Worm (Caenorhabditis elegans) whole organism, L4 larva: ENCODE measurements around the gene C18D11.7.

Experiments used
- D1046.2 ChIP-seq: fragments of 200-800 bp; sonication (Bioruptor generic); IDR thresholded peaks from 2 replicates; pipeline ENCODE4 v1.3.6; 2022; ENCODE audit warnings: missing genetic modification characterization, missing compliant biosample characterization
- F44E2.7 ChIP-seq: fragments of 200-800 bp; sonication (Bioruptor generic); IDR thresholded peaks from 2 replicates; pipeline ENCODE4 v2.1.2; 2022; ENCODE audit warnings: missing genetic modification characterization, missing compliant biosample characterization
- F49E8.2 ChIP-seq: sonication (generic microtip); optimal IDR thresholded peaks from 2 replicates; lab custom pipeline; 2016; ENCODE audit warnings: missing compliant biosample characterization, mild to moderate bottlenecking, missing genetic modification characterization, borderline replicate concordance
- ZK546.5 ChIP-seq, 2 experiments: sonication (generic microtip); optimal IDR thresholded peaks; 2 replicates each; lab custom pipeline; 2017; ENCODE audit warnings: missing biosample characterization in 2 of 2, missing genetic modification characterization in 2 of 2
- aly-2 ChIP-seq: sonication (generic microtip); optimal IDR thresholded peaks from 2 replicates; lab custom pipeline; 2018; ENCODE audit warnings: missing biosample characterization, missing genetic modification characterization
- daf-12 ChIP-seq: fragments of 150-350 bp; optimal IDR thresholded peaks from 2 replicates; lab custom pipeline; 2014; ENCODE audit warnings: missing biosample characterization, missing genetic modification reagents, missing genetic modification characterization
- dpl-1 ChIP-seq: fragments of 150-350 bp; optimal IDR thresholded peaks from 2 replicates; lab custom pipeline; 2014; ENCODE audit warnings: missing biosample characterization, missing genetic modification reagents, missing genetic modification characterization
- fos-1 ChIP-seq: fragments of 150-350 bp; optimal IDR thresholded peaks from 2 replicates; lab custom pipeline; 2014; ENCODE audit warnings: missing biosample characterization, missing genetic modification characterization
- lir-3 ChIP-seq: sonication (generic microtip); optimal IDR thresholded peaks from 2 replicates; lab custom pipeline; 2016; ENCODE audit warnings: mild to moderate bottlenecking, missing genetic modification characterization, missing compliant biosample characterization
- lsy-2 ChIP-seq, 2 experiments: fragments of 150-350 bp in 1 of 2; sonication (generic microtip) in 1 of 2; optimal IDR thresholded peaks; 2 replicates each; lab custom pipeline; 2014 to 2017; ENCODE audit warnings: missing biosample characterization in 2 of 2, missing genetic modification characterization in 2 of 2
- nhr-237 ChIP-seq: sonication (generic microtip); optimal IDR thresholded peaks from 2 replicates; lab custom pipeline; 2017; ENCODE audit warnings: missing biosample characterization, missing genetic modification characterization
- nhr-25 ChIP-seq: sonication (generic microtip); optimal IDR thresholded peaks from 2 replicates; lab custom pipeline; 2017; ENCODE audit warnings: missing genetic modification characterization, mild to moderate bottlenecking, missing compliant biosample characterization, antibody characterized with exemption, moderate library complexity, borderline replicate concordance; ENCODE audit not compliant: insufficient read depth
- nhr-77 ChIP-seq: fragments of 150-350 bp; optimal IDR thresholded peaks from 2 replicates; lab custom pipeline; 2014; ENCODE audit warnings: missing biosample characterization, missing genetic modification characterization
- unc-62 ChIP-seq, 3 experiments: fragments of 150-350 bp in 1 of 3; sonication (generic microtip); optimal IDR thresholded peaks in 2 of 3; peaks in 1 of 3; 1 replicate in 1 of 3; 2 replicates in 2 of 3; lab custom pipeline; 2014 to 2017; ENCODE audit warnings: missing biosample characterization in 3 of 3, missing genetic modification characterization in 3 of 3, missing genetic modification reagents in 3 of 3, missing genotype in 1 of 3

DNA sequence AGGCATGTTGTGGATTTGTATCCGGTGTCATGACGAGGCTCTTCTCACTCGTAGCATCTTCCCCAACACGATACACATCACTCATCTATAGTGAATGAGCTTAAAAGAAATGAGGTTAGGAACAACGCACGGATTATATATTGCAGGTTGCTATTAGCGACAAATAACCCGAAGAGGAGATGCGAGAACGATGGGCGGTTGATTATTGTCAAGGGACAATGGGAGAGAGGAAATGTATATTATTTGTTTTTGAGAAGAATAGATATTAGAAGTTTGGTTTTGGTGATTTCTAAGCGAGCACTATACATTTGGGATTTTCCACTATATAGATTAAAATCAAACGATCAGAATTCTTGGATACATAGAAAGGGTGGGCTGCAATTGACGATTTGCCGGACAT lies at the start of gene C18D11.7:
- TF ChIP-seq lir-3 (tag; lab: Kevin White, UChicago): no peak
- no peak for TF ChIP-seq F44E2.7
- TF ChIP-seq nhr-25 (tag; lab: Kevin White, UChicago): no peak
- no peak for TF ChIP-seq D1046.2 (GFP tag; lab: Robert Waterston, UW)
- no peak for TF ChIP-seq aly-2 (tag; lab: Kevin White, UChicago)
- TF ChIP-seq nhr-77: no peak
- TF ChIP-seq nhr-237 (tag; lab: Kevin White, UChicago): no peak
- no peak for TF ChIP-seq lsy-2 (tag; optimal IDR thresholded peaks at IDR 0.05; lab: Kevin White, UChicago)
- TF ChIP-seq F49E8.2: no peak
- TF ChIP-seq unc-62 (GFP tag; optimal IDR thresholded peaks at IDR 0.05 in 1 of 2; lab: Kevin White, UChicago): peak in 1 of 2 experiments; percentile 2
- TF ChIP-seq unc-62 (tag; optimal IDR thresholded peaks at IDR 0.05; lab: Kevin White, UChicago): no peak
- TF ChIP-seq fos-1: no peak
- TF ChIP-seq daf-12 (tag; lab: Kevin White, UChicago): no peak
- no peak for TF ChIP-seq ZK546.5 (tag; optimal IDR thresholded peaks at IDR 0.05; lab: Kevin White, UChicago)
- TF ChIP-seq dpl-1 (GFP tag; lab: Kevin White, UChicago): no peak
